Fruit fly (Drosophila melanogaster): Measurements from ENCODE around the gene qin.

Gene qin

dm6 chr3R:18677500-18677940, 86.7 kb downstream of the qin start, which contains the start of the genes dind and CG7706 (continued):
- TF ChIP-seq Sry-β (GFP tag; optimal IDR thresholded peaks at IDR 0.05) (peak; percentile 85), CG30403 (GFP tag; optimal IDR thresholded peaks at IDR 0.05) (peak; percentile 12), z (GFP tag; IDR thresholded peaks at IDR 0.05) (no peak), stwl (tag; optimal IDR thresholded peaks at IDR 0.05) (peak; percentile 73), MBD-R2 (GFP tag; IDR thresholded peaks at IDR 0.05) (peak; percentile 79), CG11695 (GFP tag; IDR thresholded peaks at IDR 0.05) (no peak), unc-4 (GFP tag; IDR thresholded peaks at IDR 0.05; ENCODE audit: partially characterized antibody) (no peak), CG7357 (GFP tag; IDR thresholded peaks at IDR 0.05) (peak; percentile 40; the same call in 1 of the 3 replicates), Dp (GFP tag; optimal IDR thresholded peaks at IDR 0.05) (peak; percentile 40), trem (tag; optimal IDR thresholded peaks at IDR 0.05) (peak; percentile 70), Mes4 (GFP tag; optimal IDR thresholded peaks at IDR 0.05) (no peak), CG10267 (tag; optimal IDR thresholded peaks at IDR 0.05) (peak; percentile 90), Max (GFP tag; optimal IDR thresholded peaks at IDR 0.05) (peak; percentile 23), CG3847 (GFP tag; IDR thresholded peaks at IDR 0.05) (peak; percentile 38; the same call in 1 of the 2 replicates), scrt (GFP tag; optimal IDR thresholded peaks at IDR 0.05) (peak; percentile 69), CoRest (tag; optimal IDR thresholded peaks at IDR 0.05) (peak; percentile 44), Dll (GFP tag; IDR thresholded peaks at IDR 0.05; ENCODE audit: partially characterized antibody) (no peak), CG8924 (tag; optimal IDR thresholded peaks at IDR 0.05) (peak; percentile 4), CG6683 (GFP tag; optimal IDR thresholded peaks at IDR 0.05) (no peak), CG3726 (GFP tag; IDR thresholded peaks at IDR 0.05) (no peak), chn (GFP tag; optimal IDR thresholded peaks at IDR 0.05) (no peak)

dm6 chr3R:18680332-18680731, 89.5 kb downstream of the qin start, which contains the start of the genes CG46318 and ChT:
TSS of gene CG46318 (plus strand) at chr3R:18680604.
TSS of gene ChT (plus strand) at chr3R:18680604.
- 0 out of 2 replicates have a peak, but pooled peaks have one; percentile 6 for TF ChIP-seq Drgx (GFP tag; IDR thresholded peaks at IDR 0.05)
- TF ChIP-seq Deaf1 (tag; optimal IDR thresholded peaks at IDR 0.05) = peak; percentile 86
- peak; percentile 47 for TF ChIP-seq Nf-YC (tag; optimal IDR thresholded peaks at IDR 0.05)
- peak; percentile 68 for TF ChIP-seq nerfin-1 (tag; optimal IDR thresholded peaks at IDR 0.05)
- TF ChIP-seq ewg (GFP tag; optimal IDR thresholded peaks at IDR 0.05) = peak; percentile 15
- TF ChIP-seq dimm (GFP tag; IDR thresholded peaks at IDR 0.05) = no peak

DNA sequence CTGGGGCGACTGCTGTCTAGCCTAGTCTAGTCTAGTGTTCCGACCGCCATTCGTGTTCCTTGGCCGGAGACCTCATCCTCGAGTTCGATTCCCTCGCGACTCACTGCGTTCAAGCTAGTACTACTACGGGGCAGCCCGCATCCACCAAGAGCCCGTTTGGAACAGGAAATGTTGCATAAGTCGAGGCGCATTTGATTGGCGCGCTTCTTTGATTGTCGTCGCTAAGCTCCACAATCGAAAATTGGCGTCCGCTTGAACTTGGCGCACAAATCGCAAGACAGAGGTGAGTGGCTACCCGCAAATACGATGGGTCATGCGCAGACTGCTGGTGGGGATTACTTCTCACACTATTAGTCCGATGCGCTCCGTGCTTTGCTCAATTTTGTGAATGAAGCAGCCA, 90.2 kb downstream of the qin start:
- TF ChIP-seq dmrt99B (tag; optimal IDR thresholded peaks at IDR 0.05) = no peak
- no peak for TF ChIP-seq sug (tag; optimal IDR thresholded peaks at IDR 0.05)
- TF ChIP-seq bab2 (GFP tag; optimal IDR thresholded peaks at IDR 0.05) = no peak
- TF ChIP-seq Oaz (GFP tag; IDR thresholded peaks at IDR 0.05) = no peak
- no peak for TF ChIP-seq HLH54F (GFP tag; optimal IDR thresholded peaks at IDR 0.05)
- peak; percentile 51 for TF ChIP-seq E2f2 (GFP tag; IDR thresholded peaks at IDR 0.05)
- TF ChIP-seq CG13296 (GFP tag; optimal IDR thresholded peaks at IDR 0.05) = no peak
- TF ChIP-seq Aef1 (GFP tag; IDR thresholded peaks at IDR 0.05) = no peak
- TF ChIP-seq CG10366 (GFP tag; IDR thresholded peaks at IDR 0.05) = no peak
- no peak for TF ChIP-seq CG7556 (GFP tag; optimal IDR thresholded peaks at IDR 0.05)
- no peak for TF ChIP-seq CG3281 (GFP tag; optimal IDR thresholded peaks at IDR 0.05)
- peak; percentile 26 for TF ChIP-seq ewg (GFP tag; optimal IDR thresholded peaks at IDR 0.05)
- no peak for TF ChIP-seq CG17328 (GFP tag; IDR thresholded peaks at IDR 0.05)
- TF ChIP-seq Atf6 (GFP tag; IDR thresholded peaks at IDR 0.05) = no peak
- TF ChIP-seq pnt (GFP tag; optimal IDR thresholded peaks at IDR 0.05) = no peak
- no peak for TF ChIP-seq toy (GFP tag; IDR thresholded peaks at IDR 0.05)
- TF ChIP-seq nerfin-2 (GFP tag; IDR thresholded peaks at IDR 0.05; ENCODE audit: partially characterized antibody) = no peak
- TF ChIP-seq chinmo (GFP tag; IDR thresholded peaks at IDR 0.05; ENCODE audit: partially characterized antibody) = 0 out of 4 replicates have a peak, but pooled peaks have one; percentile 38
- TF ChIP-seq CG31224 (GFP tag; IDR thresholded peaks at IDR 0.05) = 0 out of 2 replicates have a peak, but pooled peaks have one; percentile 14
- no peak for TF ChIP-seq Xbp1 (GFP tag; optimal IDR thresholded peaks at IDR 0.05)
- peak; percentile 2 for TF ChIP-seq Dp (GFP tag; optimal IDR thresholded peaks at IDR 0.05)
- no peak for TF ChIP-seq Antp (GFP tag; optimal IDR thresholded peaks at IDR 0.05)
- TF ChIP-seq pb (GFP tag; optimal IDR thresholded peaks at IDR 0.05) = no peak
- TF ChIP-seq HmgD (GFP tag; optimal IDR thresholded peaks at IDR 0.05) = no peak

All from whole organism, embryonic.